Fruit fly (Drosophila melanogaster): ENCODE data around the gene CG7142.
A peak's percentile ranks its signal among the peaks of the same experiment; 100 is the strongest.

The CG7142 gene

dm6 chr3R:18283441-18283840 lies 4.1 kb upstream of the CG7142 start, which contains the start of the genes CG14312 and CG8064 (continued):
- TF ChIP-seq CG4404 (GFP tag; IDR thresholded peaks at IDR 0.05) (no peak), tup (GFP tag; optimal IDR thresholded peaks at IDR 0.05) (no peak), Hr78 (GFP tag; optimal IDR thresholded peaks at IDR 0.05) (no peak), CG12071 (GFP tag; optimal IDR thresholded peaks at IDR 0.05) (no peak), CG9727 (GFP tag; optimal IDR thresholded peaks at IDR 0.05) (no peak), Mes4 (GFP tag; optimal IDR thresholded peaks at IDR 0.05) (no peak), gfzf (GFP tag; optimal IDR thresholded peaks at IDR 0.05) (peak; percentile 25), sob (GFP tag; IDR thresholded peaks at IDR 0.05) (no peak), CG2678 (tag; optimal IDR thresholded peaks at IDR 0.05) (no peak), CG12104 (GFP tag; optimal IDR thresholded peaks at IDR 0.05) (no peak), CG18011 (GFP tag; optimal IDR thresholded peaks at IDR 0.05) (peak; percentile 3), row (GFP tag; IDR thresholded peaks at IDR 0.05) (no peak), CG10462 (GFP tag; optimal IDR thresholded peaks at IDR 0.05) (no peak), CG7786 (GFP tag; optimal IDR thresholded peaks at IDR 0.05) (no peak), CG34376 (GFP tag; optimal IDR thresholded peaks at IDR 0.05) (no peak), hbn (GFP tag; IDR thresholded peaks at IDR 0.05; ENCODE audit: partially characterized antibody) (peak; percentile 65), Pdp1 (GFP tag; optimal IDR thresholded peaks at IDR 0.05) (no peak), Sry-β (GFP tag; optimal IDR thresholded peaks at IDR 0.05) (no peak), salm (tag; optimal IDR thresholded peaks at IDR 0.05) (no peak), fd96Cb (tag; optimal IDR thresholded peaks at IDR 0.05) (no peak), Xrp1 (GFP tag; IDR thresholded peaks at IDR 0.05) (no peak), cad (GFP tag; optimal IDR thresholded peaks at IDR 0.05) (no peak), CG31224 (GFP tag; IDR thresholded peaks at IDR 0.05) (no peak), da (GFP tag; optimal IDR thresholded peaks at IDR 0.05) (no peak), ind (GFP tag; optimal IDR thresholded peaks at IDR 0.05) (no peak), NFAT (GFP tag; IDR thresholded peaks at IDR 0.05) (no peak), jumu (GFP tag; optimal IDR thresholded peaks at IDR 0.05) (no peak), Doc2 (GFP tag; IDR thresholded peaks at IDR 0.05) (no peak), pita (GFP tag; optimal IDR thresholded peaks at IDR 0.05) (no peak), Oaz (GFP tag; IDR thresholded peaks at IDR 0.05) (no peak), CG7745 (tag; optimal IDR thresholded peaks at IDR 0.05) (no peak), dimm (GFP tag; IDR thresholded peaks at IDR 0.05) (no peak), bowl (GFP tag; IDR thresholded peaks at IDR 0.05) (no peak), lilli (GFP tag; optimal IDR thresholded peaks at IDR 0.05) (no peak), sens (GFP tag) (no peak), stc (GFP tag; IDR thresholded peaks at IDR 0.05) (no peak), Aef1 (GFP tag; IDR thresholded peaks at IDR 0.05) (no peak), zen (tag; optimal IDR thresholded peaks at IDR 0.05) (no peak), Nf-YC (tag; optimal IDR thresholded peaks at IDR 0.05) (no peak), grau (tag; optimal IDR thresholded peaks at IDR 0.05) (no peak), Nf-YA (GFP tag; IDR thresholded peaks at IDR 0.05) (no peak), CG3995 (GFP tag; optimal IDR thresholded peaks at IDR 0.05) (peak; percentile 76), CG1529 (GFP tag; optimal IDR thresholded peaks at IDR 0.05) (no peak), seq (GFP tag; IDR thresholded peaks at IDR 0.05) (peak; percentile 44; the same call in 1 of the 2 replicates), CG9932 (GFP tag; IDR thresholded peaks at IDR 0.05) (no peak), maf-S (GFP tag; optimal IDR thresholded peaks at IDR 0.05) (no peak), esg (GFP tag; conservative IDR thresholded peaks at IDR 0.05) (no peak), emc (GFP tag; optimal IDR thresholded peaks at IDR 0.05) (no peak), CG10366 (GFP tag; IDR thresholded peaks at IDR 0.05) (no peak), cas (GFP tag; IDR thresholded peaks at IDR 0.05) (no peak), CG32532 (GFP tag; IDR thresholded peaks at IDR 0.05) (no peak), tll (GFP tag; optimal IDR thresholded peaks at IDR 0.05) (no peak), CG3726 (GFP tag; IDR thresholded peaks at IDR 0.05) (no peak)
